Fruit fly (Drosophila melanogaster) S2 (cell line): Measurements from ENCODE around the gene Grip71.

Experiments
- CG8478 ChIP-seq: fragments of >200 bp; optimal IDR thresholded peaks from 2 replicates; lab custom pipeline; 2018
- CTCF ChIP-seq, 2 experiments: fragments of >200 bp; optimal IDR thresholded peaks; 2 replicates each; lab custom pipeline; 2018

DNA sequence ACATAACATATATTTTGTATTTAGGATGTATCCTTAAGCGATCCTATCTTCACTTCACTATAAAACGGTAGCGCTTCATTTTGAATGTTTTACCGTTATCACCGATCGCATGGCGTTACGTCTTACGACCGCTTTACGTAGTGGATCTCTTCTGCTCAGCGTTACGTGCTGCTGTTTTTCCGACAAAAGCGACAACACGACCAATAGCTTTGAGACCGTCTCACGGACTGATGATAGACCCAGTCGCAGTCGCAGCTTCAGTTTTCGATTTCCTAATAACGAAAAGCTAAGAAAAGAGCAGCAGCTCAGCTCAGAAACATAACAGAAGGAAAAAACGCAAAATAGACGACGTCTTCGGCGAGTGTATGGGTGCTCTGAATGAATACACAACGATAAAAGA is 23.6 kb downstream of the Grip71 start, which contains the start of gene CG10348:
- TF ChIP-seq CG8478 (lab: Kevin White, UChicago) (no peak), CTCF (optimal IDR thresholded peaks at IDR 0.05; lab: Kevin White, UChicago) (no peak)
